Worm (Caenorhabditis elegans) whole organism, L4/young adult: ENCODE results near the gene Y46G5A.47.

ENCODE experiments used
- W03F9.2 ChIP-seq: fragments of 150-350 bp; optimal IDR thresholded peaks from 2 replicates; lab custom pipeline; 2014; ENCODE audit warnings: missing biosample characterization, missing genetic modification characterization
- dao-5 ChIP-seq: sonication (generic microtip); optimal IDR thresholded peaks from 2 replicates; lab custom pipeline; 2016; ENCODE audit warnings: missing genotype, missing genetic modification characterization, moderate library complexity, missing compliant biosample characterization
- him-1 ChIP-seq: sonication (generic microtip); optimal IDR thresholded peaks from 2 replicates; lab custom pipeline; 2016; ENCODE audit warnings: missing genotype, missing genetic modification reagents, missing genetic modification characterization, missing compliant biosample characterization

Gene Y46G5A.47

DNA sequence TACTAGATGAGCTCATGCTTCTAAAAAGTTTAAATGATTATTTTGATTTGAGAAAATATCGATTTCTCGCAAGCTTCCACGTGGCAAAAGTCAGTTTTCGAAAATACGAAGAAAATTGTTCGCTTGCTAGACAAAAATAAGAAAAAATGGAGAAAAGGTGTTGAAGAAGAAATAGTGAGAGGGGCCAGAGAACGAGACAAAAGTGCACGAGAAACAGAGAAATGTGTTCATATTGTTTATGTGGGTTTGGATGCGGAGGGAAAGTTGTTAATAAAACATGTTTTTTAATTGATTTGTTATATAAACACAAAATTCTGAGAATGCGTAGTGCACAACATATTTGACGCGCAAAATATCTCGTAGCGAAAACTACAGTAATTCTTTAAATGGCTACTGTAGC is 19.7 kb downstream of the Y46G5A.47 start, which contains the start of gene Y46G5A.15:
Y46G5A.15 (minus strand) TSS at position 26 of the 400 bp plus-strand sequence.
- TF ChIP-seq him-1 (no peak), dao-5 (tag; lab: Kevin White, UChicago) (no peak), W03F9.2 (tag; lab: Kevin White, UChicago) (no peak)

- TF ChIP-seq W03F9.2 (tag; lab: Kevin White, UChicago) (no peak), dao-5 (tag; lab: Kevin White, UChicago) (no peak), him-1 (no peak)
These were observed 28.7 kb downstream of the Y46G5A.47 start, which contains the start of gene Y46G5A.34 for ce11 chrII:12776379-12776778. Gene Y46G5A.34 (plus strand): TSS chrII:12776679.

DNA sequence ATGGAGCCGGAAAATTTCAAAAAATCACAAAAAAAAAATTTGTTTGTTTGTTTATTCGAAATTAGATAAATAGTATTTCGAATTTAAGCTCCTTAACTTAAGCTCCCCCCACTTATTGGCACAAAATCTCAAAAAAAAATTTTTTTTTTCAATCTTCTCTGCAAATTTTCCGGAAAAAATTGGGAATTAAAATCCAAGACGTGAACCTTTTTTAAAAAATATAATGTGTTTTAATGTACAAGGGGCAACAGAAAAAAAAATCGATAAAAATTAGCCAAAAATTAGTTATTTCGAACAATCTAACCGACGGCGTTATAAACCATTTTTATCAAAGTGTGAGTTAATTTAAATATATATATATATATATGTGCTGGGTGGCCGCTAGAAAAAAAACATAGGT is 30.7 kb downstream of the Y46G5A.47 start, which contains the start of gene Y46G5A.14:
Y46G5A.14 (plus strand) TSS at position 301 of the 400 bp plus-strand sequence.
- TF ChIP-seq him-1 = no peak
- no peak for TF ChIP-seq dao-5 (tag; lab: Kevin White, UChicago)
- no peak for TF ChIP-seq W03F9.2 (tag; lab: Kevin White, UChicago)

DNA sequence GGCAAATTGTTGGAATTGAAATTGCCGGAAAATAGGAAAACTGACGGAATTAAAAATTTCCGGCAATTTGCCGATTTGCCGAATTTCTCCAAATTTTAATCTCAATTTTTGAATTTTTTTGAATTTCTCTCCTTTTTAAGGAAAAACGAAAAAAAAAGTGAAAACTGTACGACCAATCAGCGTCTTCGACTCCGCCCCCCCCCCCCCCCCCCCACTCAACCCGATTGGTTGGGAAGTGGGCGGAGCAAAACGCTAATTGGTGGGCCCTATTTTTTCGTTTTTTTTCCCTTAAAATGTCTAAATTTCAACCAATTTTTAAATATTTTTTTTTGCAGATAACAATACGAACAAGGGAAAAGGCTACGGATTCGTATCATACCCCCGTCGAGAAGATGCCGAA is 35.2 kb downstream of the Y46G5A.47 start:
- no peak for TF ChIP-seq him-1
- TF ChIP-seq W03F9.2 (tag; lab: Kevin White, UChicago) = no peak
- no peak for TF ChIP-seq dao-5 (tag; lab: Kevin White, UChicago)

DNA sequence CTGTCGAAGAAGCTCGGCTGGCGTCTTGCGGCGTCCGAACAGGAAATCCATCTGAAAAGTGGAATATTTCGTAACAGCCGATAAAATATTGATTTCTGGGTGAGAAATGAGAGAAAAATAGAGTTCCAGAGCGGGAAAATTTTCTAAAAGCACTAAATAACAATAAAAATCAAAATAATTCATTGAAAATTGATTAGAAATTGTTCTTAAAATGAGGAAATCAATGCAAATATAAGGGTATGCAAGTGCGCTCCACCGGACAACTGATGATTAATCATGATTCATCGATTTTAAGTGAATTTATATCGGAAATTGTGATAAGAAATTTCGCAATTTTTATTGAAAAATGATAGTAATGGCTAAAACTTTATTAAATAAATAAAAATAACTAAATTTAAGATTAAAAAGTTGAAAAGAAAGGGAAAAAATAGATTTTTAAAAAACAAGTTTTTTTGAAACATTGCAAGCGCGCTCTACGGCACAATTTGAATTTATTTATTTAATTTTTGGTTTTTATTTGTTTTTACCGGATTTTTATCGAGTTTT is 36.9 kb downstream of the Y46G5A.47 start, which contains the start of the genes vps-2 and tiar-2:
vps-2 (minus strand) TSS at position 51 of the 546 bp plus-strand sequence.
tiar-2 (plus strand) TSS at position 520 of the 546 bp plus-strand sequence.
- TF ChIP-seq W03F9.2 (tag; lab: Kevin White, UChicago) (peak; percentile 89), him-1 (no peak)

ce11 chrII:12767258-12767824 is 37.8 kb downstream of the Y46G5A.47 start:
- TF ChIP-seq W03F9.2 (tag; lab: Kevin White, UChicago) (no peak), him-1 (no peak), dao-5 (tag; lab: Kevin White, UChicago) (no peak)

DNA sequence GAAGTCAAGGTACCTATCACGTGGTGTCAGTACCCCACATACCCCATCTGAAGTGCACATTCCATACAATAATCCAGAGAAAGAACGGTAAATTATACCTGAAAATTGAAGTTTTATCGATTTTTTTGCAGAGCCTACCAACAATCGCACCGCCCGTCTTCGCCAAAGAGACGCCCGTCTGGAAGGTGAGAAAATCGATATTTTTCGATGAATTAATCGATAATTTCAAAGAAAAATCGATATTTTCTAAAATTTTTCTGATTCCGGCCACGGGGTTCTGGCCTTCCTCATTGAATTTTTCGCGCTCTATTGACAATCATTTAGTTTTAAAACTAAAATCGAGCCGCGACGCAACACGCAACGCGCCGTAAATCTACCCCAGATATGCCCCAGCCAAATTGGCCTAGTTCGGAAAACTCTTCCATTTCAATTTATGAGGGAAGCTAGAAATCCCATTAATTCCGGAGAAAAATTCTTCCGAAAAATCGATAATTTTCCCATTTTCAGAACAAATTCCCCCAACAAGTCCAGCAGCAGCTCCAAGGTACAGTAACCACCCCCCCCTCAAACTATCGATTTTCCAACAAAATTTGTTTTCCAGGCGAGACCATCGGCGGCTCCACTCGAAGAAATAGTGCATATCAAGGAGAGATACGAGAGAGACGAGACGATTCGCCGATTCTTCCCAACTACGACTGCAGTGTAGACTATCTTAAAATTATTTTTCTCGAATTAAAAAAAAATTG is 38.5 kb downstream of the Y46G5A.47 start:
- TF ChIP-seq W03F9.2 (tag; lab: Kevin White, UChicago) (no peak), him-1 (no peak), dao-5 (tag; lab: Kevin White, UChicago) (no peak)

ce11 chrII:12764476-12764875 is 40.6 kb downstream of the Y46G5A.47 start:
- TF ChIP-seq him-1 (no peak), dao-5 (tag; lab: Kevin White, UChicago) (no peak), W03F9.2 (tag; lab: Kevin White, UChicago) (no peak)

DNA sequence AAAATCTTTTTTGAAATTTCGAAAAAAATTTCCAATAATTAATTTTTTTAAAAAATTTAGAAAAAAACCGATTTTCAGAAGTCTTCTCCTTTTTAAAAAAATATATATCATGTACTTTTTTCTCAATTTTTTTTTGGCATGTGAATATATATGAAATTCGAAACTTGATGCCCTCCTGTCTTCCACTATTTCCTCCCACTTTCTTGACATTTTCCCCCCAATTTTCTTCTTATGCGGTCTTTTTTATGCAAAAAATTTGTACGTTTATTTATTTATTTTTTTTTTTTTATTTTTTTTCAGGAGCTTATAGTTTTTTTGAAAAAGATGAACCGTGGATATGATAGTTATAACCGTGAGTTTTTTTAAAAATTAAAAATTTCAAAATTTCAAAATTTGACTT is 44.6 kb downstream of the Y46G5A.47 start, which contains the start of gene cnp-2:
cnp-2 (plus strand) TSS at position 301 of the 400 bp plus-strand sequence.
- TF ChIP-seq W03F9.2 (tag; lab: Kevin White, UChicago) = no peak
- TF ChIP-seq dao-5 (tag; lab: Kevin White, UChicago) = no peak

DNA sequence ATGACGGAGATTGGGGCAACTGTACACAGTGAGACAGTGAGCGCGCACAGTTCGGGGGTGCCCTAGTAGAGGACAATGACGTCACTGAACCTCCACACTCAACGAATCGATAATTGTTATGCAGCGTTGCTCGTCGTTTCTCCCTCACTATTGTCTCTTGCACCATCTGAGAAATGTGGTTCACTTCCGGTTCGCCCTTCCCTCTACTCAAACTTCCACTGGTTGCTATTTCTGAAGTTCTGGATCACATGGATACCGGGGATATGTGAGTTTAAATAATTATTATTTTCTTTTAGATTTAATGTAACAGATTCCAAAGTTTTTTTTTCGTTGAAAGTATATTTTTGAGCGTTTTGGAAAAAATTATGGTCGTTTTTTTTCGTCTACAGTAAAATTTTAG is 48.9 kb downstream of the Y46G5A.47 start, which contains the start of the genes Y46G5A.7 and Y46G5A.8:
Y46G5A.7 (minus strand) TSS at position 153 of the 400 bp plus-strand sequence.
Y46G5A.8 (plus strand) TSS at position 159 of the 400 bp plus-strand sequence.
- TF ChIP-seq him-1 = no peak
- no peak for TF ChIP-seq dao-5 (tag; lab: Kevin White, UChicago)
- no peak for TF ChIP-seq W03F9.2 (tag; lab: Kevin White, UChicago)
